Worm (Caenorhabditis elegans): ENCODE results near the gene C24H12.1.
A peak's percentile ranks its signal among the peaks of the same experiment; 100 is the strongest.
"Not testable (repeated sequence)": the region's sequence is repeated elsewhere in the genome, so short reads cannot be mapped to it uniquely, and the experiment has no call there.

Gene C24H12.1

DNA sequence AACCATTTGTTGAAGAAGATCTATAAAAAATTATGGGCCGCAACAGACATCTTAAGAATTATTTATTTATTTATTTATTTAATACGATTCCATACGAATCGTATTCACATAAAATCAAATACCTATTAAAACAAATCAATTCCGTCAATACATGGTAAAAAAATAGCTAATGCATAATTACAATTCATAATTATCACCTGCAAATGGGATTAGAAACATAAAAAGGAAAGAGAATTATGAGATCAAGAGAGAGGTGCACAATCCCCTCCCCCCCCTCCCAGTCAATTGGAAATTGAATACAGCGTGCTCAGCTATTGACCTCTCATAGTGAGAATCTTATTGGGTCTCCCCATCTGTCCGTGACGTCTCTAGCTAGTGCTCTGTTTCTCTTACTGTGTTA, at the start of gene C24H12.1:
TSS of gene C24H12.1 (plus strand) at position 301 of the 400 bp plus-strand sequence.
- not testable (repeated sequence) for TF ChIP-seq zfp-3 (GFP tag; conservative IDR thresholded peaks at IDR 0.05); zfp-2 (tag; optimal IDR thresholded peaks at IDR 0.05); nhr-6 (tag; optimal IDR thresholded peaks at IDR 0.05)

ce11 chrII:399321-399720, 41.9 kb upstream of the C24H12.1 start, which contains the start of gene C03H5.6:
TSS of gene C03H5.6 (minus strand) at chrII:399421.
- TF ChIP-seq lir-3 (tag; optimal IDR thresholded peaks at IDR 0.05) (no peak), mes-2 (tag; optimal IDR thresholded peaks at IDR 0.05; ENCODE audit: poor library complexity, severe bottlenecking) (no peak), duxl-1 (tag; optimal IDR thresholded peaks at IDR 0.05; ENCODE audit: poor library complexity) (no peak), nhr-76 (tag; optimal IDR thresholded peaks at IDR 0.05) (no peak)

DNA sequence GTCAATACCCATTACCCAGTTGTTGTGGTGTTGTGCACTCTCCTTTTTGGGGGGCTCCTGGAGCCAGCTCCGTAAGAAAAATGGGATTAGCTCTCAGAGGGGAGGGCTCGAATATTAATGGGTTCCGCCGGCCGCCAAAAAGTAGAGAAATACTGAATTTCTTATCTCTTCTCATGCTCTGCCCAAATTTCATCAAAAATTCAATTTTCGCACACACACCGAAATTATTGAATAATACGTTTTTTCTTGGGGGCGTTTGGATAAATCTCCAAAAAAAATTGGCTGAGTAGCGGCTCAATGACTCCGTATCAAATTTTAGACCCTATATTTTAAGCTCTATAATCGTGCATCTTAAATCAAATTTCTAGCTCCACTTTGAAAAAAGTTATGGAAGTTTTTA, 41.0 kb upstream of the C24H12.1 start:
- peak; percentile 8 for TF ChIP-seq aha-1 (tag)
- no peak for TF ChIP-seq hlh-30 (tag; optimal IDR thresholded peaks at IDR 0.05; ENCODE audit: insufficient read depth)

ce11 chrII:401211-401610, 40.0 kb upstream of the C24H12.1 start:
- TF ChIP-seq mdl-1 (tag; optimal IDR thresholded peaks at IDR 0.05) = no peak
- no peak for TF ChIP-seq set-16 (GFP tag; IDR thresholded peaks at IDR 0.05)
- TF ChIP-seq hlh-30 (tag; optimal IDR thresholded peaks at IDR 0.05; ENCODE audit: insufficient read depth) = no peak
- peak; percentile 48 for TF ChIP-seq fkh-10 (GFP tag; optimal IDR thresholded peaks at IDR 0.05)
- TF ChIP-seq arid-1 (GFP tag; conservative IDR thresholded peaks at IDR 0.05) = no peak
- no peak for TF ChIP-seq ceh-20 (GFP tag; IDR thresholded peaks at IDR 0.05)
- no peak for TF ChIP-seq F10B5.3 (tag; optimal IDR thresholded peaks at IDR 0.05)
- no peak for TF ChIP-seq dve-1 (tag; optimal IDR thresholded peaks at IDR 0.05; ENCODE audit: insufficient read depth)
- no peak for TF ChIP-seq dmd-9 (GFP tag; IDR thresholded peaks at IDR 0.05)
- TF ChIP-seq mdt-29 (GFP tag; IDR thresholded peaks at IDR 0.05) = no peak
- no peak for TF ChIP-seq lin-29 (GFP tag; IDR thresholded peaks at IDR 0.05)
- TF ChIP-seq nhr-28 (tag; optimal IDR thresholded peaks at IDR 0.05) = no peak
- TF ChIP-seq spr-3 (GFP tag; optimal IDR thresholded peaks at IDR 0.05) = no peak
- no peak for TF ChIP-seq ceh-28 (tag; optimal IDR thresholded peaks at IDR 0.05)
- TF ChIP-seq mxl-3 (GFP tag; optimal IDR thresholded peaks at IDR 0.05) = no peak
- no peak for TF ChIP-seq zfp-3 (GFP tag; conservative IDR thresholded peaks at IDR 0.05)
- no peak for TF ChIP-seq Y75B8A.6 (GFP tag; IDR thresholded peaks at IDR 0.05)
- TF ChIP-seq ztf-7 (tag; optimal IDR thresholded peaks at IDR 0.05) = no peak
- TF ChIP-seq dpl-1 (GFP tag; optimal IDR thresholded peaks at IDR 0.05) = no peak
- no peak for TF ChIP-seq skn-1 (tag; optimal IDR thresholded peaks at IDR 0.05)
- TF ChIP-seq ces-1 (GFP tag; optimal IDR thresholded peaks at IDR 0.05) = no peak
- TF ChIP-seq ZK337.2 (GFP tag; IDR thresholded peaks at IDR 0.05) = no peak
- TF ChIP-seq unc-130 (GFP tag; optimal IDR thresholded peaks at IDR 0.05) = no peak
- no peak for TF ChIP-seq zip-2 (tag; optimal IDR thresholded peaks at IDR 0.05)
- TF ChIP-seq F37D6.2 (tag; optimal IDR thresholded peaks at IDR 0.05) = peak; percentile 26
- TF ChIP-seq aha-1 (tag) = peak; percentile 89
- no peak for TF ChIP-seq ceh-32 (tag; optimal IDR thresholded peaks at IDR 0.05; ENCODE audit: poor library complexity)
- peak; percentile 64 for TF ChIP-seq hmg-1.1 (GFP tag; IDR thresholded peaks at IDR 0.05)
- TF ChIP-seq D1046.2 (GFP tag; IDR thresholded peaks at IDR 0.05) = no peak
- peak in 1 of 2 experiments; percentile 34 for TF ChIP-seq lsy-2 (tag; optimal IDR thresholded peaks at IDR 0.05)
- no peak for TF ChIP-seq unc-62 (GFP tag; optimal IDR thresholded peaks at IDR 0.05 in 1 of 2)
- no peak for TF ChIP-seq unc-62 (tag; optimal IDR thresholded peaks at IDR 0.05)
- TF ChIP-seq madf-9 (GFP tag; conservative IDR thresholded peaks at IDR 0.05) = no peak
- no peak for TF ChIP-seq R02D3.7 (tag; optimal IDR thresholded peaks at IDR 0.05)
- no peak for TF ChIP-seq pqm-1 (tag; optimal IDR thresholded peaks at IDR 0.05)
- peak; percentile 18 for TF ChIP-seq rbr-2 (tag; optimal IDR thresholded peaks at IDR 0.05)
- TF ChIP-seq saeg-2 (GFP tag; IDR thresholded peaks at IDR 0.05) = no peak
- no peak for TF ChIP-seq snpc-1.2 (GFP tag; IDR thresholded peaks at IDR 0.05)
- TF ChIP-seq mep-1 (tag; optimal IDR thresholded peaks at IDR 0.05) = peak; percentile 48
- no peak for TF ChIP-seq unc-39 (tag; optimal IDR thresholded peaks at IDR 0.05)
- peak; percentile 6 for TF ChIP-seq mes-2 (tag; optimal IDR thresholded peaks at IDR 0.05; ENCODE audit: poor library complexity, severe bottlenecking)
